Worm (Caenorhabditis elegans): Measurements from ENCODE around the gene cav-1.
"Not testable (repeated sequence)": the region's sequence is repeated elsewhere in the genome, so short reads cannot be mapped to it uniquely, and the experiment has no call there.

cav-1 gene

DNA sequence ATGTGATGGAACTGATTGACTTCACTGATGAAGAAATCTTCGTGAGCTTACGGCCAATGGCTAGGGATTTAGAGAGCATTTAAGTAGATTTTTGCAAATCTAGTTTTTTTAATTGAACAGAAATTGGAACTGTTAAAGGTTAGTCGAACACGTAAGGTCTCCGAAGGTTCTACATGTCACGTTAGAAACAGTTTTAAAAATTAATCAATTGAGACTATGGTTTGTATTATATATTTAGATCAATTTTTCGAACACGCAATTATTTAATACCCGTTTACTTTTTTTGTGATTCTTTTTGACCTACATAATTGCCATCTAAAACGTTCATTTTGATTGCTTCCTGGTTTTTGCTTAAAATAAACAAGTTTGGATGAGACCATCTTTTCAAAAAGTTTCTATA, 27.4 kb upstream of the cav-1 start, which contains the start of gene C28D4.4:
Gene C28D4.4 (minus strand): TSS at position 101 of the 400 bp plus-strand sequence.
- no peak for TF ChIP-seq W03F9.2 (tag; optimal IDR thresholded peaks at IDR 0.05)
- no peak for TF ChIP-seq him-1 (tag; optimal IDR thresholded peaks at IDR 0.05)
- no peak for TF ChIP-seq dao-5 (tag; optimal IDR thresholded peaks at IDR 0.05)

DNA sequence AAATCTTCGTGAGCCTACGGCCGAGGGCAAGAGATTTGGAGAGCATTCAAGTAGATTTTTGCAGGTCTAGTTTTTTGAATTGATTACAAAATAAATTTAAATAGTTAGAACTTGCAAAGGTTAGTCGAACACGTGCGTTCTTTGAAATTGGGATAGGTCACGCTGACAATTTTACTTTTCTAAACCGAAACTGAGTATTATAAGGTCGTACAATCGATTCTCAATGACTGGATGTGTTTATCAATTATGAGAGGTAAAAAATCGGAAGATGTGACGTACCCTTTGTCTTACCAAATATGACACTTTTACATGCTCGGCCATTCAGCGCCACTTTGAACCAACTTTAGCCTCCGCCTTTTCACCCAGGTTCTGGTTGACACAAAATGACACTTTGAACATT, 25.5 kb upstream of the cav-1 start, which contains the start of gene C28D4.5:
Gene C28D4.5 (minus strand): TSS at position 101 of the 400 bp plus-strand sequence.
- no peak for TF ChIP-seq W03F9.2 (tag; optimal IDR thresholded peaks at IDR 0.05)
- no peak for TF ChIP-seq him-1 (tag; optimal IDR thresholded peaks at IDR 0.05)
- TF ChIP-seq dao-5 (tag; optimal IDR thresholded peaks at IDR 0.05): no peak

DNA sequence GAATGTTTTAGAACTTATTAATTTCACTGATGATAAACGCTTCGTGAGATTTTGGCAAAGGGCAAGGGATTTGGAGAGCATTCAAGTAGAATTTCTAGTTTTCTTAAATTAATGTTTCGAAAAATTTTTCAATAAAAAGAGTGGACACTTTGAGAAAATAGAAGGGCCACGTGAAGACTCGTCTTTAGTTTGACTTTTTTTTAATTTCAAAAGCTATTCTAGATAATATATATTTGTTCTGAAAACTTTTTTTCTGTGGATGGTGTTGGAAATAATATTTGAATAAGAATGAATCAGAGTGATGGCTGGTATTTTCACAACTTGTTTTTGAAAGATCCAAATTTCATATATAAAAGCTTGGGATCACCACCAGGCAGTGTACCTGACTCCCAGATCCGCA, 24.0 kb upstream of the cav-1 start, which contains the start of gene C28D4.8:
Gene C28D4.8 (minus strand): TSS at position 101 of the 400 bp plus-strand sequence.
- TF ChIP-seq him-1 (tag; optimal IDR thresholded peaks at IDR 0.05) (no peak), W03F9.2 (tag; optimal IDR thresholded peaks at IDR 0.05) (no peak), dao-5 (tag; optimal IDR thresholded peaks at IDR 0.05) (no peak)

DNA sequence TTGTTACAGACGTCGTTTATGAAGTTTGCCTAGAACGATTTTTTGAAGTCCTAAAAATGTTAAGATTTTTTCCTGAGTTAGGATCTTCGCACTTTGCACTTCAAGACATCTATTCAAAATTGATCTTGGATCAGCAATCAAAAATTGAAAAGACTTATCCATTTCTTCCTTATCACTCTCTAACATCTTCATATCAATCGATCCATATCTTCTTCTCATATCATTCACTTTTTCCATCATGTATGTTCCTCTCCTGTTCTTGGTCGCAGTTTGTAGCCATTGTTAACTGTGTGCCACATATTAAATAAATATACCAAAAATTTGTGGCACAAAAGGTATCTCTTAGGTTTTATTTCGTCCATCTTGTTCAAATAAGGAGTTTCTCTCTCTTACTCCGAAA, 16.6 kb upstream of the cav-1 start:
- no peak for TF ChIP-seq him-1 (tag; optimal IDR thresholded peaks at IDR 0.05)
- TF ChIP-seq W03F9.2 (tag; optimal IDR thresholded peaks at IDR 0.05): no peak
- no peak for TF ChIP-seq dao-5 (tag; optimal IDR thresholded peaks at IDR 0.05)

DNA sequence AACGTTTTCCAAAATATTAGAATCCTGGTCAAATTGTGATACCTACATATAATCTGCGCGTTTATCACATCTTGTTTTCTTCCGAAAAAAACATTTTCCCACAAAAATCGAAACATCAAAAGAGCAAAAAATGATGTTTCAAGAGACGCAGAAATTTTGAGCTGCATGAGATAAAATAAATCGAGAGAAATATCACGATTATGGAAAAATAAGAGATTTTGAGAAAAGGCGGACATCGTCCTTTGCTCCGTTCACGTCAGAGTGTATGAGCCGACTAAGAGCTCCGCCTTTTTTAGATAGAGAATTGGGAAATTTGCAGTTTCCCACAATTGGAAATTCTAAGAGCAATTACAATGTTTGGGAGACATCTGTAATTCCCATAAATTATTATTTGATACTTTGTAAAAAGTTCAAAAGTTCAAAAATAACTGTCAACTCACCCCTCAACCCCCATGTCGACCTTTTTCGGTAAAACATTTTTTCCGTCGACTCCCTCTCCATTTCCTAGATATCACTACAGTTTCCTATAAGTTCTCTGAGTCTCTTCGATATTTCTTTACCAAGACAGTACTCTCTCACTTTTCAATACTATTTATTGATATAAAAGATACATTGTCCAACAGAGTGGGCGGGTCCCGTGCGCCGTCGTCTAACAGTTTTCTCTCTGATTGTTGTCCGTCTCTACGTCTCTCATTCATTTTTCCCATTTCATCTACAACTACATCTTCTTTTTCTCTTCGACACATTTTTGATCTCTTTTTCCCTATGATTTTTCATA, 15.5 kb upstream of the cav-1 start:
- no peak for TF ChIP-seq him-1 (tag; optimal IDR thresholded peaks at IDR 0.05)
- TF ChIP-seq dao-5 (tag; optimal IDR thresholded peaks at IDR 0.05): no peak
- peak; percentile 41 for TF ChIP-seq W03F9.2 (tag; optimal IDR thresholded peaks at IDR 0.05)

ce11 chrIV:9757425-9757740, 14.9 kb upstream of the cav-1 start, which contains the start of gene nhr-97:
nhr-97 (plus strand) TSS chrIV:9757641.
- TF ChIP-seq him-1 (tag; optimal IDR thresholded peaks at IDR 0.05): no peak
- no peak for TF ChIP-seq W03F9.2 (tag; optimal IDR thresholded peaks at IDR 0.05)
- no peak for TF ChIP-seq dao-5 (tag; optimal IDR thresholded peaks at IDR 0.05)

DNA sequence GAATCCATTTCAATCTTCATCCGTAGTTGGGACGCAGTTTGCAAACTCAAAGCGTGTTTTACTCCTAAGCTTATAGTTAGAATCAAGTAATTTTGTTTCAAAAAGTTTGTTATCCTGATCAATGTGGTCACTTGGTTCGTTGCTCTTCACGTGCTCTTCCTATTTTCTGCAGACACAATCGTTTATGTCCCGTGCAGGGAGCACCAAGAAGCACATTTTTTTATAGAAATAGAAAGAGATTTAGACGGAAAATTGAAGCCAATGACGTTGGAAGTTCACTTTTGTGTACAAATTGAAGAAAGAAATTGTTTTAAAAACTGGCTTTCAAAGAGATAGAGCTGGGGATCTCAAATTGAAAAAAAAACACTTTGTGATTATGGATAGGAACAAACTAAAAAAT, 10.6 kb upstream of the cav-1 start:
- TF ChIP-seq dao-5 (tag; optimal IDR thresholded peaks at IDR 0.05): no peak
- TF ChIP-seq W03F9.2 (tag; optimal IDR thresholded peaks at IDR 0.05): no peak
- no peak for TF ChIP-seq him-1 (tag; optimal IDR thresholded peaks at IDR 0.05)

DNA sequence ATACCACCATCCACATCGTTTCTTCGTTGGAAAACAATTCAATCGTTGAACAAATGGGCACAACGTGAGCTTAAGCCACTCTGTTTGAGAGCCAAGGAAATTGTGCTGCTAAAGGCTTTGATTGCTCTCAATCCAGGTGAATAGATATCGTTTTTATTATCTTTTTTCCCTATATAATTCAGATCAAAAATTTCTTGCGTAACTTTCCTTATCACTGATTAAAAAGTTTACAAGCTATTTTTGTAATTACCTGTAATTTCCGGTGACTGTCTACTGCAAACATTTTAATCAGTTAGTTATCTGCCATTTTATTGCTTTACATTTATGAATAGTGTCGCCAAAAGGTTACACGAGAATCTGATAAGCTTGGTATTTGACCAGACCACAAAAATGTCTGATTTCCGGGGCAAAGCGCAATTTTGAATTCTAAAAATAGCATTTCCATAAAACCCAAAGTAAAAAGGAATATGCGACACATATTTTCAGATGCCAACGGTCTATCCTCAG, 9.6 kb upstream of the cav-1 start:
- TF ChIP-seq dao-5 (tag; optimal IDR thresholded peaks at IDR 0.05) (no peak), W03F9.2 (tag; optimal IDR thresholded peaks at IDR 0.05) (no peak), him-1 (tag; optimal IDR thresholded peaks at IDR 0.05) (no peak)

DNA sequence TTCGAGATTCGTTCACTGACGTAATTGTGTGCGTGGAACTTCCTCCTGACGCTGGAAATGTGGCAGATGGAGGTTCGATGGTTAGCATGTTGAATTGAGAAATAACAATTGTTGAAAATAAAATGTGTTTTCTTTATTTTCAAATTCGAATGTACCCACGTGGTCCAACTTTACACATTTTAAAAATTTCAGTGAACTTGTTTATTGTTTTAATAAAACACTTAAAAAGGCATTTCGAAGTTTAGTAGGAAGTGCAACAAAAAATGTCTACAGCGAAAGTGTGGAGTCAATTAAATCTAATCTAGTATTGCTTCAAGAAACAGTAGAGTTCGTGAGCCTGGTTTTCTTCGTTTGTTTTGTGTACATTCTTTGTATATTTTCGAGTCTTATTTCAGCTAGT, 6.1 kb upstream of the cav-1 start, which contains the start of gene ssp-36:
Gene ssp-36 (minus strand): TSS at position 101 of the 400 bp plus-strand sequence.
- TF ChIP-seq W03F9.2 (tag; optimal IDR thresholded peaks at IDR 0.05) (no peak), him-1 (tag; optimal IDR thresholded peaks at IDR 0.05) (no peak), dao-5 (tag; optimal IDR thresholded peaks at IDR 0.05) (no peak)

- TF ChIP-seq dao-5, W03F9.2, him-1 (tag; optimal IDR thresholded peaks at IDR 0.05): not testable (repeated sequence)
Measured at ce11 chrIV:9767054-9767453, 5.3 kb upstream of the cav-1 start, which contains the start of gene msp-79. msp-79 (minus strand) TSS chrIV:9767154.

- TF ChIP-seq him-1, dao-5, W03F9.2 (tag; optimal IDR thresholded peaks at IDR 0.05): not testable (repeated sequence)
Measured at ce11 chrIV:9769746-9770145, 2.6 kb upstream of the cav-1 start, which contains the start of gene msp-78. msp-78 (plus strand) TSS chrIV:9770046.

DNA sequence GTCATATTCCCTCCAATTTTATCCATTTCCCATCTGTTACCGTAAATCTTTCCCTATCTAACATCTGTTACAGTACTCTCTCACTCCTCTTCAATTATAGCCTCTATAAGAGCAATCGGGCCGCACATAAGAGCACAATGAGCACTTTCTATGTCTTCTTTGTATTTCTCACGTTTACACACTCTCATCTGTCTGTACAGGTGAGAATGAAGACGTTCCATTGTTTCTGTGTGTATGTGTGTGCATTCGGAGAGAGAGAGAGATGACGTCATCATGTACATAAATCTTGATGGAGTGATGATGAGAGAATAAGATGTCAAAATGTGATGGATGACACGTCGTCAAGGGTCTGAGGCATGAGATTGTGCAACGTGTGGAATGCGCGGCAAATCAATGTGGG, 1.5 kb upstream of the cav-1 start:
- TF ChIP-seq dao-5 (tag; optimal IDR thresholded peaks at IDR 0.05) (no peak), W03F9.2 (tag; optimal IDR thresholded peaks at IDR 0.05) (no peak), him-1 (tag; optimal IDR thresholded peaks at IDR 0.05) (no peak)

- no peak for TF ChIP-seq dao-5 (tag; optimal IDR thresholded peaks at IDR 0.05)
- no peak for TF ChIP-seq him-1 (tag; optimal IDR thresholded peaks at IDR 0.05)
- TF ChIP-seq W03F9.2 (tag; optimal IDR thresholded peaks at IDR 0.05): no peak
Measured at ce11 chrIV:9773441-9773840, 1.1 kb downstream of the cav-1 start.

ce11 chrIV:9777535-9777934, 5.2 kb downstream of the cav-1 start, which contains the start of gene sna-2:
sna-2 (minus strand) TSS chrIV:9777634.
- TF ChIP-seq dao-5 (tag; optimal IDR thresholded peaks at IDR 0.05): no peak
- TF ChIP-seq him-1 (tag; optimal IDR thresholded peaks at IDR 0.05): no peak
- TF ChIP-seq W03F9.2 (tag; optimal IDR thresholded peaks at IDR 0.05): no peak
